Fruit fly (Drosophila melanogaster) whole organism, wandering third instar larva: ENCODE results near the gene Naxe.

Experiments
- Hr78 ChIP-seq: fragments of >200 bp; optimal IDR thresholded peaks from 2 replicates; lab custom pipeline; 2017; ENCODE audit warnings: missing biosample characterization, missing genetic modification characterization
- h ChIP-seq: fragments of 200-800 bp; sonication (Bioruptor generic); optimal IDR thresholded peaks from 3 replicates; lab custom pipeline; 2016; ENCODE audit warnings: missing biosample characterization, mild to moderate bottlenecking, missing genetic modification characterization
- sv ChIP-seq: fragments of 200-800 bp; sonication (Bioruptor generic); optimal IDR thresholded peaks from 3 replicates; lab custom pipeline; 2016; ENCODE audit warnings: missing biosample characterization, missing genetic modification characterization
- usp ChIP-seq: fragments of >200 bp; optimal IDR thresholded peaks from 2 replicates; lab custom pipeline; 2017; ENCODE audit warnings: missing biosample characterization, missing genetic modification characterization

DNA sequence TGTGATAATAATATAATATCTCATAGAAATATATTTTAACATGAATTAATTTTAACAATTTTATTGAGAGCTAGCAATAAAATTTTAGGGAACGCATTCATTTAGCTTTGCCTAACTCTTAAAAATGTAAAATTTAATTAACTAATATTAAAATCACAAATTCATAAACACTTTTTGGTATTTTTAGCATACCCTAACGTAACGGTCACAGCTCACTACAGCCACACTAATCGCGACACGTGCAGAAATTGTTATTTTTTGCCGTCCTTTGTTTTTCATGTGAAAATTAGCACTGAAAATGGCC, 3.1 kb downstream of the Naxe start, which contains the start of gene CG2972:
- TF ChIP-seq h (GFP tag; lab: Kevin White, UChicago) = no peak
- TF ChIP-seq sv (GFP tag; lab: Kevin White, UChicago) = no peak
- no peak for TF ChIP-seq Hr78
- no peak for TF ChIP-seq usp
